Fruit fly (Drosophila melanogaster): Measurements from ENCODE around the gene dl.

dl gene

dm6 chr2L:17427929-17428456 is 22.2 kb downstream of the dl start (continued):
- TF ChIP-seq CG6175 (GFP tag; IDR thresholded peaks at IDR 0.05): no peak
- no peak for TF ChIP-seq toy (GFP tag; IDR thresholded peaks at IDR 0.05)
- no peak for TF ChIP-seq peb (GFP tag; IDR thresholded peaks at IDR 0.05)
- TF ChIP-seq az2 (GFP tag; optimal IDR thresholded peaks at IDR 0.05): no peak
- TF ChIP-seq lmd (GFP tag; IDR thresholded peaks at IDR 0.05): no peak
- TF ChIP-seq usp (GFP tag; optimal IDR thresholded peaks at IDR 0.05): no peak
- peak in 1 of 2 experiments; percentile 41 for TF ChIP-seq Eip74EF (GFP tag; optimal IDR thresholded peaks at IDR 0.05)
- no peak for TF ChIP-seq CG2129 (GFP tag; IDR thresholded peaks at IDR 0.05; ENCODE audit: partially characterized antibody)
- peak; percentile 12 for TF ChIP-seq corto (GFP tag; optimal IDR thresholded peaks at IDR 0.05)
- peak; percentile 28 for TF ChIP-seq dmrt99B (tag; optimal IDR thresholded peaks at IDR 0.05)
- TF ChIP-seq nau (GFP tag; optimal IDR thresholded peaks at IDR 0.05): peak; percentile 7
- no peak for TF ChIP-seq Ets97D (GFP tag; optimal IDR thresholded peaks at IDR 0.05)
- no peak for TF ChIP-seq Ptx1 (GFP tag; IDR thresholded peaks at IDR 0.05)
- no peak for TF ChIP-seq ara (GFP tag; IDR thresholded peaks at IDR 0.05)
- TF ChIP-seq sug (tag; optimal IDR thresholded peaks at IDR 0.05): peak; percentile 29
- TF ChIP-seq ftz-f1 (GFP tag; optimal IDR thresholded peaks at IDR 0.05): peak; percentile 44
- no peak for TF ChIP-seq zfh2 (GFP tag; optimal IDR thresholded peaks at IDR 0.05)
- no peak for TF ChIP-seq CG7556 (GFP tag; optimal IDR thresholded peaks at IDR 0.05)
- peak; percentile 6 for TF ChIP-seq Sox102F (GFP tag; optimal IDR thresholded peaks at IDR 0.05)
- TF ChIP-seq MESR4 (GFP tag; optimal IDR thresholded peaks at IDR 0.05): no peak
- TF ChIP-seq Hmx (GFP tag; optimal IDR thresholded peaks at IDR 0.05): no peak
- no peak for TF ChIP-seq jing (GFP tag; optimal IDR thresholded peaks at IDR 0.05)
- peak; percentile 42 for TF ChIP-seq lbe (GFP tag; optimal IDR thresholded peaks at IDR 0.05)
- TF ChIP-seq CG8359 (GFP tag; optimal IDR thresholded peaks at IDR 0.05; ENCODE audit: borderline replicate concordance): no peak
- no peak for TF ChIP-seq CG16813 (GFP tag; IDR thresholded peaks at IDR 0.05; ENCODE audit: partially characterized antibody)
- TF ChIP-seq gcm2 (GFP tag; optimal IDR thresholded peaks at IDR 0.05): no peak
- no peak for TF ChIP-seq Hand (GFP tag; optimal IDR thresholded peaks at IDR 0.05)
- TF ChIP-seq CG11247 (GFP tag; IDR thresholded peaks at IDR 0.05): peak; percentile 39; the same call in 1 of the 2 replicates
- TF ChIP-seq CG13424 (tag; optimal IDR thresholded peaks at IDR 0.05): peak; percentile 3
- no peak for TF ChIP-seq dan (GFP tag; IDR thresholded peaks at IDR 0.05)
- TF ChIP-seq CG34422 (GFP tag; IDR thresholded peaks at IDR 0.05): peak; percentile 20; the same call in 1 of the 3 replicates
- no peak for TF ChIP-seq luna (GFP tag; optimal IDR thresholded peaks at IDR 0.05)
- no peak for TF ChIP-seq klu (GFP tag; IDR thresholded peaks at IDR 0.05)
- no peak for TF ChIP-seq CG5245 (GFP tag; optimal IDR thresholded peaks at IDR 0.05)
- TF ChIP-seq trem (tag; optimal IDR thresholded peaks at IDR 0.05): no peak
- TF ChIP-seq CG1024 (GFP tag; IDR thresholded peaks at IDR 0.05): 0 out of 2 replicates have a peak, but pooled peaks have one; percentile 35
- 0 out of 2 replicates have a peak, but pooled peaks have one; percentile 28 for TF ChIP-seq CG14441 (GFP tag; IDR thresholded peaks at IDR 0.05)
- TF ChIP-seq CG14860 (GFP tag; IDR thresholded peaks at IDR 0.05; ENCODE audit: partially characterized antibody): no peak
- TF ChIP-seq Dbx (GFP tag; IDR thresholded peaks at IDR 0.05): 0 out of 3 replicates have a peak, but pooled peaks have one; percentile 43
- TF ChIP-seq C15 (GFP tag; IDR thresholded peaks at IDR 0.05): no peak
- TF ChIP-seq CG11560 (tag; IDR thresholded peaks at IDR 0.05): no peak
- no peak for TF ChIP-seq CG17328 (GFP tag; IDR thresholded peaks at IDR 0.05)
- TF ChIP-seq kay (GFP tag; optimal IDR thresholded peaks at IDR 0.05): no peak
- TF ChIP-seq nmo (GFP tag; optimal IDR thresholded peaks at IDR 0.05): no peak
- TF ChIP-seq Hmr (GFP tag; optimal IDR thresholded peaks at IDR 0.05): no peak
- TF ChIP-seq Xrp1 (GFP tag; IDR thresholded peaks at IDR 0.05): peak; percentile 27; the same call in 1 of the 2 replicates
- no peak for TF ChIP-seq al (GFP tag; IDR thresholded peaks at IDR 0.05)
- peak; percentile 40 for TF ChIP-seq CG5180 (GFP tag; optimal IDR thresholded peaks at IDR 0.05)
- TF ChIP-seq CG6854 (GFP tag; optimal IDR thresholded peaks at IDR 0.05): no peak
- TF ChIP-seq NFAT (GFP tag; IDR thresholded peaks at IDR 0.05): no peak
- TF ChIP-seq CG8924 (tag; optimal IDR thresholded peaks at IDR 0.05): peak; percentile 33
